Fruit fly (Drosophila melanogaster): Measurements from ENCODE around the gene CG18304.
A peak's percentile ranks its signal among the peaks of the same experiment; 100 is the strongest.

- peak; percentile 93 for TF ChIP-seq CG2889 (GFP tag; IDR thresholded peaks at IDR 0.05)
- TF ChIP-seq stwl (tag; optimal IDR thresholded peaks at IDR 0.05), result peak; percentile 14
- peak; percentile 29 for TF ChIP-seq pho (GFP tag; optimal IDR thresholded peaks at IDR 0.05)
- TF ChIP-seq Hr51 (GFP tag; optimal IDR thresholded peaks at IDR 0.05), result peak in 1 of 2 experiments; percentile 36
- TF ChIP-seq Sry-β (GFP tag; optimal IDR thresholded peaks at IDR 0.05), result no peak
Observed at dm6 chr2L:6968013-6968517, 25.5 kb upstream of the CG18304 start.
